Worm (Caenorhabditis elegans) whole organism, early embryonic: ENCODE measurements around the gene str-206.

Experiments
- B0310.2 ChIP-seq: sonication (generic microtip); optimal IDR thresholded peaks from 2 replicates; lab custom pipeline; 2016; ENCODE audit warnings: mild to moderate bottlenecking, missing genetic modification characterization, missing compliant biosample characterization
- F13C5.2 ChIP-seq: sonication (generic microtip); optimal IDR thresholded peaks from 2 replicates; lab custom pipeline; 2017; ENCODE audit warnings: mild to moderate bottlenecking, missing genetic modification characterization, inconsistent platforms, missing compliant biosample characterization
- aly-1 ChIP-seq: sonication (generic microtip); optimal IDR thresholded peaks from 2 replicates; lab custom pipeline; 2016; ENCODE audit warnings: missing genetic modification characterization, missing compliant biosample characterization
- ama-1 ChIP-seq: fragments of 150-350 bp; optimal IDR thresholded peaks from 2 replicates; lab custom pipeline; 2014
- ceh-13 ChIP-seq: fragments of 200-800 bp; sonication (Bioruptor generic); optimal IDR thresholded peaks from 2 replicates; lab custom pipeline; 2018; ENCODE audit warnings: mild to moderate bottlenecking, missing genetic modification characterization, missing compliant biosample characterization
- ceh-36 ChIP-seq: sonication (generic microtip); optimal IDR thresholded peaks from 2 replicates; lab custom pipeline; 2016; ENCODE audit warnings: missing genetic modification characterization, inconsistent platforms, missing compliant biosample characterization
- ets-7 ChIP-seq: sonication (generic microtip); optimal IDR thresholded peaks from 2 replicates; lab custom pipeline; 2016; ENCODE audit warnings: missing genotype, missing genetic modification characterization, missing compliant biosample characterization
- flt-1 ChIP-seq: fragments of 200-800 bp; sonication (Bioruptor generic); IDR thresholded peaks from 2 replicates; pipeline ENCODE4 v1.3.6; 2022; ENCODE audit warnings: missing genetic modification characterization, missing compliant biosample characterization
- hmbx-1 ChIP-seq: sonication (generic microtip); optimal IDR thresholded peaks from 2 replicates; lab custom pipeline; 2016; ENCODE audit warnings: mild to moderate bottlenecking, missing genetic modification characterization, missing compliant biosample characterization
- hmg-4 ChIP-seq: fragments of 200-800 bp; sonication (Bioruptor generic); optimal IDR thresholded peaks from 2 replicates; lab custom pipeline; 2018; ENCODE audit warnings: mild to moderate bottlenecking, missing genetic modification characterization, missing compliant biosample characterization
- hnd-1 ChIP-seq: sonication (generic microtip); optimal IDR thresholded peaks from 2 replicates; lab custom pipeline; 2016; ENCODE audit warnings: missing genetic modification characterization, missing compliant biosample characterization
- pes-1 ChIP-seq: fragments of 200-800 bp; sonication (Bioruptor generic); IDR thresholded peaks from 2 replicates; pipeline ENCODE4 v1.3.6; 2022; ENCODE audit warnings: missing genetic modification reagents, missing genetic modification characterization, missing compliant biosample characterization
- scrt-1 ChIP-seq: fragments of 200-800 bp; sonication (Bioruptor generic); IDR thresholded peaks from 2 replicates; pipeline ENCODE4 v1.3.6; 2022; ENCODE audit warnings: missing genetic modification characterization, missing compliant biosample characterization
- sea-1 ChIP-seq: fragments of 200-800 bp; sonication (Bioruptor generic); conservative IDR thresholded peaks from 2 replicates; pipeline ENCODE4 v1.3.6; 2022; ENCODE audit warnings: missing genetic modification characterization, missing compliant biosample characterization
- tbx-11 ChIP-seq: fragments of 200-800 bp; sonication (Bioruptor generic); IDR thresholded peaks from 2 replicates; pipeline ENCODE4 v1.3.6; 2022; ENCODE audit warnings: missing genetic modification characterization, missing compliant biosample characterization
- tbx-37 ChIP-seq: fragments of 200-800 bp; sonication (Bioruptor generic); conservative IDR thresholded peaks from 2 replicates; pipeline ENCODE4 v1.3.6; 2022; ENCODE audit warnings: missing genetic modification reagents, missing genetic modification characterization, missing compliant biosample characterization
- tra-4 ChIP-seq: sonication (generic microtip); optimal IDR thresholded peaks from 2 replicates; lab custom pipeline; 2017; ENCODE audit warnings: missing genetic modification characterization, missing compliant biosample characterization

str-206 gene

DNA sequence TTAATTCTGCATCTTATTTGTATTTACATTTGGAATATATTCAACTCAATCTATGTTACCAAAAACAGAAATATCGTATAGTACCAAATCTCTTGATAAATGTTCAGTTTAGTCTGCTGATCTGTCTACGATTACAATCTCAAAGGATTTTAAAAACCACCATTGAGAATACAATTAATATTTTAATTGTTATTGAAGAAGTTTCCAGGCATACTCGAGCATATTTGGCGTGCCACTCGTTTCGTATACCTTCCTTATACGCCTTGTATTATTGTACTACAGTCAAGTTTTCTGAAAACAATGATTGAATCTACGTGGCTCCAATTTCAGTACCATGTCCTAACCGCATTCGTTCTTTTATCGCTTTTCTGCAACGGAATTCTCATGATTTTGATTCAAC is at the start of gene str-206:
TSS of gene str-206 (plus strand) at position 301 of the 400 bp plus-strand sequence.
- TF ChIP-seq sea-1 (GFP tag; lab: Robert Waterston, UW) (no peak), ets-7 (tag; lab: Kevin White, UChicago) (no peak), tbx-37 (GFP tag; lab: Robert Waterston, UW) (no peak), F13C5.2 (no peak), tra-4 (no peak), ama-1 (lab: Kevin White, UChicago) (no peak), hnd-1 (tag; lab: Kevin White, UChicago) (no peak), ceh-36 (no peak), hmbx-1 (no peak), pes-1 (no peak), ceh-13 (GFP tag; lab: Kevin White, UChicago) (no peak), B0310.2 (tag; lab: Kevin White, UChicago) (no peak), scrt-1 (GFP tag; lab: Robert Waterston, UW) (no peak), tbx-11 (no peak), flt-1 (GFP tag; lab: Robert Waterston, UW) (no peak)

DNA sequence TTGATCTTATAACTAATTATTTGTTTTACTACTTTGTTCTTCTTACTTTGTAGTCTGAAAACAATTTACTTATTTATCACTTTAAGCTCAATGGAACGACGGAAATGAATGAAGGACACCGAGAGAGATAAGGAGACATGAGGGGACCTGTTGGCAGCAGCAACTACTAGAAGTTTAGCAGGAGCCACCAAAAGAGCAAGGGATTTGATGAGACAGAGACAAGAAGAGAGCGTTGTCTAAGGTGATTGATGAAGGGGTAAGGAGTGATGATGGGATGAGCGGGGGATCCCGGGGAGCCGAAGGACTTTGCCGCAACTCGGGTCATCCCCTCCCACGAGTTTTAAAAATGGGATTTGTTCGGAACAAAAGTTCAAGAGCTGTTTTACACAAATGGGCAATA is 15.4 kb upstream of the str-206 start, which contains the start of gene ttn-1:
TSS of gene ttn-1 (minus strand) at position 60 of the 400 bp plus-strand sequence.
- TF ChIP-seq tra-4 (no peak), hnd-1 (tag; lab: Kevin White, UChicago) (no peak), hmbx-1 (no peak), flt-1 (GFP tag; lab: Robert Waterston, UW) (no peak), ets-7 (tag; lab: Kevin White, UChicago) (no peak), sea-1 (GFP tag; lab: Robert Waterston, UW) (no peak), aly-1 (tag; lab: Kevin White, UChicago) (no peak), ceh-36 (no peak), F13C5.2 (no peak), ceh-13 (GFP tag; lab: Kevin White, UChicago) (no peak), tbx-37 (GFP tag; lab: Robert Waterston, UW) (no peak), tbx-11 (no peak), B0310.2 (tag; lab: Kevin White, UChicago) (no peak), ama-1 (lab: Kevin White, UChicago) (no peak), scrt-1 (GFP tag; lab: Robert Waterston, UW) (no peak), pes-1 (no peak)

DNA sequence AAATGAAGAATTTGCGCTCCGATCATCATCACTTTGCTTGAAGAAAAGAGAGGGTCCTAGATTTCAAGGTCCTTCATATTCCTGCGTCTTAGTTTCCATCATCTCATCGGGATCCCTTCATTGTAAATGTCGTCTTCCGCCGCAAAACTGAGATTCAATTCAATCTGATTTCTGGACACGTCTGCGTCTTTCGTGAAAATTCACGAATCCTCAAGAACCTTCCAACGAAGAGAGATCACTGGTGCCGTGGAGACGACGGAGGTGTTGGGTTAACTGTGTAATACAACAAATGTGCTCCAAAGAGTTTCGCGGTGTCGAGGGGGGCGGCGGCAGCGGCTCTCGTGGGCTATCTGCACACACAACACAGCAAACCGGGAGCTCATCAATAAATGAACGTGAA is 13.9 kb upstream of the str-206 start:
- no peak for TF ChIP-seq sea-1 (GFP tag; lab: Robert Waterston, UW)
- no peak for TF ChIP-seq tbx-11
- TF ChIP-seq tra-4, result no peak
- TF ChIP-seq ceh-13 (GFP tag; lab: Kevin White, UChicago), result no peak
- TF ChIP-seq hnd-1 (tag; lab: Kevin White, UChicago), result no peak
- no peak for TF ChIP-seq hmg-4 (GFP tag; lab: Kevin White, UChicago)
- no peak for TF ChIP-seq ama-1 (lab: Kevin White, UChicago)
- no peak for TF ChIP-seq B0310.2 (tag; lab: Kevin White, UChicago)

DNA sequence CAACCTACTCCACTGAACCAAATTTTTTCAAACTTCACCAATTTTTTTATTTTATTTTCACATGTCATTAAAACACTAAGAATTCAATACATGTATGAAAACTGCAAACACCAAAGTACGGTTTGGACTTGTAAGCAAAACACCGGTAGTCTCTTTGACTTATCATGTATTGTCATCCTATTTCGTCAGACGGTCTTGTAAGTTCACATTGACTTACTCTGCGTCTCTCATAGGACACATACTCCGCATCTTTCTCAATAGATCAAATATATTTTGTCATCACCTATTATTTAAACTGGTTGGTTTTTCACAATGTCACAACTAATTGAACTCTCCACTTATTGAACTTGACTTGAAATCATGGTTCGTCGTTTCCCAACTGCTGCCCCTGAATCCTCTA is 11.4 kb upstream of the str-206 start, which contains the start of gene W06H8.2:
TSS of gene W06H8.2 (plus strand) at position 258 of the 400 bp plus-strand sequence.
- TF ChIP-seq aly-1 (tag; lab: Kevin White, UChicago) (no peak), flt-1 (GFP tag; lab: Robert Waterston, UW) (no peak), scrt-1 (GFP tag; lab: Robert Waterston, UW) (no peak)

DNA sequence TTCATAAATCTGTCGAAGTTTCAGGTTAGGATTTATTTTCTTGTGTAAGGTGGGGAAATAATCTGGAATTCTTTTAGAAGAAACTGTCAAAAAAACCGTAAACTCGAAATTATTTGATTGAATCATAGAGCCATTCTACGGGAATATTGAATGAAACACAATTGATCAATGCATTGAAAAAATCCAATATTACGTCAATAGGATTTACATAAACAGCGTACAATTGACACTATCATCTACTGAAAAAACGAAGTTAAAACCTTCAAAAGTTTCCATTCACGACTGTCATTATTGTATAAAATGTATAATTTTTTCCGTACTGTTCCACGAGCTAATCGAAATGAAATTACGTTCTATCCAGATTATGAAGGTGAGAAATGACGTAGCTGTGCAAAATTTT is 9.3 kb upstream of the str-206 start, which contains the start of gene rme-1:
TSS of gene rme-1 (plus strand) at position 301 of the 400 bp plus-strand sequence.
- TF ChIP-seq hmbx-1 (no peak), F13C5.2 (no peak), B0310.2 (tag; lab: Kevin White, UChicago) (no peak)

DNA sequence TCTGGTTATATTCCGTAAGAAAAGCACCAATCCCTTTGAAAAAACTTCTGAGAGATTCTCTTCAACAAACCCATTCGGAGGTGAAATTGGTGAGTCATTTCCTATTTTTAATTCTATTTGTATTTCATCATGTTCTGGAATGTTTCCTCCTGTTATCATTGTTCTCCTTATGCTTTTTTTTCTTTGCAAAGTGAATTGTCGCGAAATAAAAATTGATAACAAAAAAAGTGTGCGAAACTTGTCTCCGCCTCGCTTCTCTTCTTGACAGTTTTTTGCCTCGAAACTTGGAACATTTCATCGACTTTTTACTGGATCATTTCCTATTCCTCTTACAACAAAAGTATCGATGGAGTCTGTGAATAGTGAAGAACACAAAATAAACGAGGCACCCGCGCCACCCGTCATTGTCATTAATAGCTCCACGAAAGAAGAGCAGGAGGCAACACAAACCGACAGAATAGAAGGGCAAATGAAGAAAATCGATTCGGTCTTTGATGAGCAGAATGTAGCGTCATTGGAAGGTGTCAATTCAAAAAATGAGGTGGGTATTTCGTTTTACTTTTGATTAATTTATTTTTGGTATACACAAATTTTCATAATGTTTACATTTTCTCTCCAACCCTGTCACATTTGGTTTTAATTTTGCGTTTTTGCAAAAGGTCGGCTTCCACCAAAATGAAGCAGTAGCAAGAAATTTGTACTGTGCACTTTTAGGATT is 7.8 kb upstream of the str-206 start:
- TF ChIP-seq aly-1 (tag; lab: Kevin White, UChicago) (no peak), hmbx-1 (no peak), ama-1 (lab: Kevin White, UChicago) (no peak), ets-7 (tag; lab: Kevin White, UChicago) (no peak)

DNA sequence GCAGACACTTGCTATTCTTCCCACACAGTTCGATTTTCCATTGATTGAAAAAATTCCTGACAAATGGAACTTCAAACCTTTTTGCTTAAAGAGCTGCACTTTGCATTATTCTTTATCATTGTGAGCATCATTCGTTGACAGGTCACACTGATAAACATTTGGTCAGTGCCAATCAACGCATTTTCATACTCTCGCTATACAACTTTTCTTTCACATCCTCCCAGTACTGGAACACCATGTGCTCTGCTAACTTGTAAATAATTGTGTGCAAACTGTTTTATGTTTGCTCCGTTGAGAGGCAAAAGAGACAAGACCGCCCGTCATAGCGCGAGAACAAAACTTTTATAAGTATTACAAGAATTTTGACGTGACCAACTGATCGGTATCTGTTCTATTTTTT is 6.4 kb upstream of the str-206 start:
- no peak for TF ChIP-seq flt-1 (GFP tag; lab: Robert Waterston, UW)

DNA sequence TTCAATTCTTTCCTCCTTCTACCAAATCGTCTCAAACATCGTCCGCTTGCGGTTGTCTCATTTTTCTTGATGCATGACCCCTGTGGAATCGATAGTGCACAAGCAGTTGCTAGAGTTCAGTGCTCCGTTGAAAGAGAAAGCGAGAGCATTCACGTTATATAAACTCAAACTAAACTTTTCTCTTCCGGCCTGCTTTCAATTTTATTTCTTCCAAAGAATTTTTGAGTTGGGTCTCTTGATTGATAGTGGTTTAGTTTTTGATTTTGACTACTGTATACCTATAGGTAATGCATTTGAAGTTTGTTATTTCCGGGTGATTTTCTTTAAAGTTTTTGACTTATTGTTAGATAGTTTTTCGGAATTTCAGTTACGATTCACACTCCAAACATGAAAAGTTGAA is 5.4 kb upstream of the str-206 start:
- no peak for TF ChIP-seq ets-7 (tag; lab: Kevin White, UChicago)
- TF ChIP-seq tbx-11, result no peak
- TF ChIP-seq F13C5.2, result no peak
- no peak for TF ChIP-seq hmbx-1

DNA sequence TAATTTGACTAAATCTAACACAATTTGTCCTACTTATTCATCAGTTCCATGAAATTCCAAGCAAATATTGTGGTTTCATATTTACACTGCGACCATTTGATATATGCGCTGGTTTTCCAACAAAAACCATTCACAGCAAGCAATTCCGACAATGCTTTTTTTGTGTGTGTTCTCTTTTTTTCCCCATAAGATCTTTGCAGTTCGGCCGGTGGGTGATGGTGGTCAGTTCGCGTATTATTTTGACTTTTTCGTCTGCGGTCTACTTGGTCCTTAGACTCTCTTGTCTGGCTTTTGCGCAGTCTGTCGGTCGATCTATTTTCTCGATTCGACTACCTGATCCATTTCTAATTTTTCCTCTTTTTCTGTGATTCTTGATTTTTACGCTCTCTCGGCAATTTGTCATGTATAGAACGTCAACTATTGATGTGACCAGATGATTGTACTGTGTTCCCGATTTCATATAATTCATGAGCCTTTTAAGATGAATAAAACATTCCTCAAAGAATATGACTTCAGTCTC is 4.7 kb upstream of the str-206 start:
- TF ChIP-seq hmg-4 (GFP tag; lab: Kevin White, UChicago), result no peak
- TF ChIP-seq hmbx-1, result no peak
- TF ChIP-seq ceh-36, result no peak
- no peak for TF ChIP-seq sea-1 (GFP tag; lab: Robert Waterston, UW)
- no peak for TF ChIP-seq hnd-1 (tag; lab: Kevin White, UChicago)
- no peak for TF ChIP-seq tbx-11
- no peak for TF ChIP-seq tra-4
- no peak for TF ChIP-seq flt-1 (GFP tag; lab: Robert Waterston, UW)
- no peak for TF ChIP-seq B0310.2 (tag; lab: Kevin White, UChicago)
- TF ChIP-seq pes-1, result no peak
